Worm (Caenorhabditis elegans): Measurements from ENCODE around the gene clec-138.

DNA sequence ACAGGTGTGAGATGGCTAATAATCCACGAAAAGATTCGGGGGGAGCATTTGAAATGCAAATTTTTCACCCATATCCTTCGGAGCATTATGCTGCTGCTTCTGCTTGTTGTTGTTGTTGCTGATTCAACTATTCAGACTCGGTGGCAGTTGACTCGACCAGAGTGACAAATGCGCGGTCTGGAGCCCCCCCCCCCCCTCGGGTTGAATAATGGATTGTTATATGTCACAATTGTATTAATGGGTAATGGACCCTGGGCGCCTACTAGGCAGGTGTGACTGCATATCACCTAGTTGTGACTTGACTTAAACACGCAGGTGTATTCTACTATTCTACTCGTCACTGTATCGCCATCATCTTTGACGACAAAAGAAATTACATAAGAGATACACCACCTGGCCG, 44.0 kb downstream of the clec-138 start:
- TF ChIP-seq F13C5.2 (tag; optimal IDR thresholded peaks at IDR 0.05) (no peak), ceh-36 (tag; optimal IDR thresholded peaks at IDR 0.05) (no peak), ama-1 (optimal IDR thresholded peaks at IDR 0.05) (no peak)

Measured in whole organism, early embryonic.